Worm (Caenorhabditis elegans): ENCODE data around the gene parg-2.

Gene parg-2

ce11 chrIV:8725345-8725744, 10.4 kb upstream of the parg-2 start, which contains the start of gene pgm-3:
pgm-3 (plus strand) TSS chrIV:8725722.
- no peak for TF ChIP-seq K09A11.1 (tag; optimal IDR thresholded peaks at IDR 0.05; ENCODE audit: insufficient read depth)
- no peak for TF ChIP-seq Y22D7AL.16 (tag; optimal IDR thresholded peaks at IDR 0.05)
- TF ChIP-seq unc-42 (tag; optimal IDR thresholded peaks at IDR 0.05): no peak

ce11 chrIV:8724907-8725306, 10.0 kb upstream of the parg-2 start:
- TF ChIP-seq pag-3 (tag; optimal IDR thresholded peaks at IDR 0.05; ENCODE audit: borderline replicate concordance) (no peak), hlh-13 (GFP tag; optimal IDR thresholded peaks at IDR 0.05) (no peak), ref-2 (tag; optimal IDR thresholded peaks at IDR 0.05) (no peak), ceh-31 (tag; optimal IDR thresholded peaks at IDR 0.05) (no peak), gmeb-2 (tag; optimal IDR thresholded peaks at IDR 0.05) (no peak), dve-1 (tag; optimal IDR thresholded peaks at IDR 0.05) (no peak), unc-86 (tag; optimal IDR thresholded peaks at IDR 0.05) (no peak), ttx-3 (tag; optimal IDR thresholded peaks at IDR 0.05) (no peak), lim-6 (tag; optimal IDR thresholded peaks at IDR 0.05) (no peak), F13H6.1 (tag; optimal IDR thresholded peaks at IDR 0.05) (no peak), lin-11 (tag; optimal IDR thresholded peaks at IDR 0.05) (no peak), ceh-48 (tag; optimal IDR thresholded peaks at IDR 0.05) (no peak), K02D7.2 (tag; optimal IDR thresholded peaks at IDR 0.05) (no peak)

- TF ChIP-seq ceh-30 (tag; optimal IDR thresholded peaks at IDR 0.05): no peak
- TF ChIP-seq K09A11.1 (tag; optimal IDR thresholded peaks at IDR 0.05; ENCODE audit: insufficient read depth): no peak
- TF ChIP-seq ceh-18 (tag; optimal IDR thresholded peaks at IDR 0.05): no peak
- no peak for TF ChIP-seq rnt-1 (tag; optimal IDR thresholded peaks at IDR 0.05)
- no peak for TF ChIP-seq ceh-45 (GFP tag; IDR thresholded peaks at IDR 0.05)
- no peak for TF ChIP-seq eyg-1 (tag; optimal IDR thresholded peaks at IDR 0.05)
Observed at ce11 chrIV:8723720-8724119, 8.8 kb upstream of the parg-2 start, which contains the start of gene F21D5.9. F21D5.9 (plus strand) TSS chrIV:8724020.

- TF ChIP-seq nhr-11 (tag; optimal IDR thresholded peaks at IDR 0.05) (no peak), ceh-19 (GFP tag; optimal IDR thresholded peaks at IDR 0.05) (no peak), ceh-2 (tag; optimal IDR thresholded peaks at IDR 0.05) (no peak), gmeb-2 (tag; optimal IDR thresholded peaks at IDR 0.05) (no peak), ceh-31 (tag; optimal IDR thresholded peaks at IDR 0.05) (no peak), ceh-24 (tag; optimal IDR thresholded peaks at IDR 0.05) (no peak)
Observed at ce11 chrIV:8722801-8723200, 7.9 kb upstream of the parg-2 start.

- TF ChIP-seq ceh-45 (GFP tag; IDR thresholded peaks at IDR 0.05): no peak
Observed at ce11 chrIV:8718153-8718552, 3.2 kb upstream of the parg-2 start, which contains the start of gene H23L24.1. H23L24.1 (plus strand) TSS chrIV:8718453.

- TF ChIP-seq elt-4 (tag; optimal IDR thresholded peaks at IDR 0.05) (no peak), nfya-1 (tag; optimal IDR thresholded peaks at IDR 0.05) (no peak), ama-1 (optimal IDR thresholded peaks at IDR 0.05) (no peak), F13H6.1 (tag; optimal IDR thresholded peaks at IDR 0.05) (no peak), sox-2 (GFP tag; IDR thresholded peaks at IDR 0.05) (no peak), madf-2 (tag; optimal IDR thresholded peaks at IDR 0.05) (no peak), hlh-15 (tag; optimal IDR thresholded peaks at IDR 0.05) (no peak)
Observed at ce11 chrIV:8708046-8708445, 6.9 kb downstream of the parg-2 start.

ce11 chrIV:8705504-8705903, 9.4 kb downstream of the parg-2 start, which contains the start of gene H23L24.4:
H23L24.4 (minus strand) TSS chrIV:8705604.
- TF ChIP-seq ceh-19 (GFP tag; optimal IDR thresholded peaks at IDR 0.05) (no peak), npax-4 (tag; optimal IDR thresholded peaks at IDR 0.05) (no peak), ttx-3 (tag; optimal IDR thresholded peaks at IDR 0.05) (no peak), Y22D7AL.16 (tag; optimal IDR thresholded peaks at IDR 0.05) (no peak), pat-9 (tag; optimal IDR thresholded peaks at IDR 0.05) (no peak)
